Fruit fly (Drosophila melanogaster) whole organism, prepupa: ENCODE data around the gene Fer1.

Experiments used
- Blimp-1 ChIP-seq: fragments of 200-800 bp; sonication (Bioruptor generic); optimal IDR thresholded peaks from 3 replicates; lab custom pipeline; 2017; ENCODE audit warnings: missing biosample characterization, missing genetic modification characterization, mild to moderate bottlenecking, moderate library complexity, missing genetic modification reagents
- CG11762 ChIP-seq: fragments of 200-800 bp; sonication (Bioruptor generic); optimal IDR thresholded peaks from 3 replicates; lab custom pipeline; 2016; ENCODE audit warnings: missing biosample characterization, missing genetic modification characterization; ENCODE audit not compliant: insufficient read depth
- CG11902 ChIP-seq: fragments of 200-800 bp; sonication (Bioruptor generic); optimal IDR thresholded peaks from 3 replicates; lab custom pipeline; 2016; ENCODE audit warnings: missing biosample characterization, missing genetic modification characterization
- CG15336 ChIP-seq: fragments of 200-800 bp; sonication (Bioruptor generic); IDR thresholded peaks from 2 replicates; pipeline ENCODE4 v1.3.6; 2022; ENCODE audit warnings: missing biosample characterization, missing genetic modification characterization
- CG1621 ChIP-seq: fragments of 200-800 bp; sonication (Bioruptor generic); optimal IDR thresholded peaks from 3 replicates; lab custom pipeline; 2018; ENCODE audit warnings: missing biosample characterization, mild to moderate bottlenecking, missing genetic modification characterization
- CG16779 ChIP-seq: fragments of 200-800 bp; sonication (Bioruptor generic); optimal IDR thresholded peaks from 3 replicates; lab custom pipeline; 2017; ENCODE audit warnings: missing biosample characterization, mild to moderate bottlenecking, missing genetic modification characterization
- CG32006 ChIP-seq: fragments of 200-800 bp; sonication (Bioruptor generic); optimal IDR thresholded peaks from 3 replicates; lab custom pipeline; 2017; ENCODE audit warnings: missing biosample characterization, mild to moderate bottlenecking, missing genetic modification characterization
- CG34406 ChIP-seq: fragments of 200-800 bp; sonication (Bioruptor generic); optimal IDR thresholded peaks from 3 replicates; lab custom pipeline; 2016; ENCODE audit warnings: missing biosample characterization, missing genetic modification characterization
- CG6163 ChIP-seq: fragments of 200-800 bp; sonication (Bioruptor generic); IDR thresholded peaks from 3 replicates; pipeline ENCODE4 v1.3.6; 2022; ENCODE audit warnings: missing biosample characterization, missing genetic modification characterization
- CG6854 ChIP-seq: fragments of 200-800 bp; sonication (Bioruptor generic); optimal IDR thresholded peaks from 2 replicates; lab custom pipeline; 2017; ENCODE audit warnings: missing biosample characterization, mild to moderate bottlenecking, missing genetic modification characterization
- CG8319 ChIP-seq: fragments of 200-800 bp; sonication (Bioruptor generic); optimal IDR thresholded peaks from 3 replicates; lab custom pipeline; 2016; ENCODE audit warnings: missing biosample characterization, missing genetic modification characterization
- CG8632 ChIP-seq: fragments of 200-800 bp; sonication (Bioruptor generic); optimal IDR thresholded peaks from 3 replicates; lab custom pipeline; 2016; ENCODE audit warnings: missing biosample characterization, missing genetic modification characterization
- Ets96B ChIP-seq: fragments of 200-800 bp; optimal IDR thresholded peaks from 2 replicates; lab custom pipeline; 2019; ENCODE audit warnings: missing biosample characterization, mild to moderate bottlenecking, missing genetic modification characterization, moderate library complexity
- Gug ChIP-seq: fragments of 200-800 bp; sonication (Bioruptor generic); IDR thresholded peaks from 2 replicates; pipeline ENCODE4 v1.3.6; 2022; ENCODE audit warnings: missing biosample characterization, missing genetic modification characterization
- Hr38 ChIP-seq: sonication (Bioruptor generic); optimal IDR thresholded peaks from 2 replicates; lab custom pipeline; 2016; ENCODE audit warnings: missing biosample characterization, missing genetic modification characterization
- Hr39 ChIP-seq: fragments of 200-800 bp; sonication (Bioruptor generic); optimal IDR thresholded peaks from 2 replicates; lab custom pipeline; 2016; ENCODE audit warnings: missing biosample characterization, missing genetic modification characterization
- Hr4 ChIP-seq: fragments of 200-800 bp; sonication (Bioruptor generic); optimal IDR thresholded peaks from 3 replicates; lab custom pipeline; 2016; ENCODE audit warnings: missing biosample characterization, missing genetic modification characterization
- Met ChIP-seq: fragments of 200-800 bp; sonication (Bioruptor generic); optimal IDR thresholded peaks from 3 replicates; lab custom pipeline; 2016; ENCODE audit warnings: missing biosample characterization, missing genetic modification characterization
- OdsH ChIP-seq: fragments of 200-800 bp; sonication (Bioruptor generic); optimal IDR thresholded peaks from 3 replicates; lab custom pipeline; 2016; ENCODE audit warnings: missing biosample characterization, missing genetic modification characterization
- Smox ChIP-seq: fragments of 200-800 bp; sonication (Bioruptor generic); optimal IDR thresholded peaks from 3 replicates; lab custom pipeline; 2016; ENCODE audit warnings: missing biosample characterization, missing genetic modification characterization
- Sox102F ChIP-seq: fragments of 200-800 bp; sonication (Bioruptor generic); optimal IDR thresholded peaks from 2 replicates; lab custom pipeline; 2016; ENCODE audit warnings: missing biosample characterization, mild to moderate bottlenecking, missing genetic modification characterization
- Sox14 ChIP-seq: fragments of 200-800 bp; sonication (Bioruptor generic); optimal IDR thresholded peaks from 3 replicates; lab custom pipeline; 2016; ENCODE audit warnings: missing biosample characterization, missing genetic modification characterization
- achi ChIP-seq: fragments of 200-800 bp; sonication (Bioruptor generic); optimal IDR thresholded peaks from 3 replicates; lab custom pipeline; 2016; ENCODE audit warnings: missing biosample characterization, missing genetic modification characterization
- acj6 ChIP-seq: fragments of 200-800 bp; sonication (Bioruptor generic); optimal IDR thresholded peaks from 3 replicates; lab custom pipeline; 2016; ENCODE audit warnings: missing biosample characterization, missing genetic modification characterization
- cyc ChIP-seq: fragments of 200-800 bp; sonication (Bioruptor generic); optimal IDR thresholded peaks from 3 replicates; lab custom pipeline; 2016; ENCODE audit warnings: missing biosample characterization, missing genetic modification characterization
- dac ChIP-seq: fragments of 200-800 bp; sonication (Bioruptor generic); optimal IDR thresholded peaks from 2 replicates; lab custom pipeline; 2017; ENCODE audit warnings: missing biosample characterization, mild to moderate bottlenecking, missing genetic modification characterization
- esn ChIP-seq: fragments of 200-800 bp; sonication (Bioruptor generic); optimal IDR thresholded peaks from 2 replicates; lab custom pipeline; 2016; ENCODE audit warnings: missing biosample characterization, mild to moderate bottlenecking, missing genetic modification characterization, moderate library complexity
- fd59A ChIP-seq: fragments of 200-800 bp; sonication (Bioruptor generic); optimal IDR thresholded peaks from 2 replicates; lab custom pipeline; 2017; ENCODE audit warnings: missing biosample characterization, mild to moderate bottlenecking, missing genetic modification characterization, missing genetic modification reagents
- fd85E ChIP-seq: fragments of 200-800 bp; sonication (Bioruptor generic); optimal IDR thresholded peaks from 3 replicates; lab custom pipeline; 2016; ENCODE audit warnings: missing biosample characterization, missing genetic modification characterization
- fkh ChIP-seq: fragments of 200-800 bp; sonication (Bioruptor generic); optimal IDR thresholded peaks from 3 replicates; lab custom pipeline; 2017; ENCODE audit warnings: missing biosample characterization, mild to moderate bottlenecking, missing genetic modification characterization, moderate library complexity
- spab ChIP-seq: fragments of 200-800 bp; sonication (Bioruptor generic); optimal IDR thresholded peaks from 2 replicates; lab custom pipeline; 2017; ENCODE audit warnings: missing biosample characterization, mild to moderate bottlenecking, missing genetic modification characterization, missing genetic modification reagents
- svp ChIP-seq: fragments of 200-800 bp; sonication (Bioruptor generic); peaks from one replicate; lab custom pipeline; 2016; ENCODE audit warnings: missing biosample characterization, missing genetic modification characterization
- topi ChIP-seq: fragments of 200-800 bp; sonication (Bioruptor generic); optimal IDR thresholded peaks from 3 replicates; lab custom pipeline; 2016; ENCODE audit warnings: missing biosample characterization, missing genetic modification characterization

The Fer1 gene

DNA sequence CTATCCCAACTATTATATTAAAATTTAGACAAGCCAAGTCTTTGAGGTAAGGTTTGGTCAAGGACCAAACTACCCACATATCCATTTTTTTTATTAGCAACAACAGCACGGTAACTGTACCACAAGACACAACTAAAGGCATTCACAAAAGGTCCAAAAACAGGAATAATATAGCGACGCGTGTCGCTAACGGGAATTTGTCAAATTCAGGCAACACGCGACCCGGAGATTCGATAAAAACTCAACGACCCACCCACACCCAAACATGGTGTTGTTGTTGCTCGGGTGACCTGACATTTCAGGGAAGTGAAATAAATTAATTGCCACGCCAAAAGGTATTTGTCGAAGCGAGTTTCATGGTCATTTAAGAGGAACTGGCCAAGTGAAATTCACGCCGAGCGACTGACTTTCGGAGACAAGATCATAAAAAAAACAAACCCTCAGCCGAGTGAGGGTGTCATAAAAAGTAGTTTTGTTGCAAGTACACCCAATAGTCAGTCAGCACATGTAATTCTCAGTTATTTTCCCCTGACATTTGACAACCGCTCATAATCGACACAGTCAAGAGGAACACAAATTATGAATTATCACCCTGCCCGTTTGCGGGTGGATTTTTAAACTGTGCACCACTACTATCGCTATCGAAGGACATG lies 24.7 kb upstream of the Fer1 start:
- TF ChIP-seq Blimp-1 (GFP tag; lab: Kevin White, UChicago) (no peak), svp (no peak), CG11902 (GFP tag; lab: Kevin White, UChicago) (no peak), Hr38 (GFP tag; lab: Kevin White, UChicago) (no peak), Smox (GFP tag; lab: Kevin White, UChicago) (no peak), Sox14 (GFP tag; lab: Kevin White, UChicago) (no peak), CG6163 (no peak), OdsH (GFP tag; lab: Kevin White, UChicago) (no peak), fkh (no peak), CG16779 (tag; lab: Kevin White, UChicago) (no peak), CG15336 (GFP tag; lab: Robert Waterston, UW) (no peak), Hr4 (GFP tag; lab: Kevin White, UChicago) (no peak), acj6 (no peak), Gug (no peak), Met (GFP tag; lab: Kevin White, UChicago) (no peak), CG8319 (GFP tag; lab: Kevin White, UChicago) (no peak)

DNA sequence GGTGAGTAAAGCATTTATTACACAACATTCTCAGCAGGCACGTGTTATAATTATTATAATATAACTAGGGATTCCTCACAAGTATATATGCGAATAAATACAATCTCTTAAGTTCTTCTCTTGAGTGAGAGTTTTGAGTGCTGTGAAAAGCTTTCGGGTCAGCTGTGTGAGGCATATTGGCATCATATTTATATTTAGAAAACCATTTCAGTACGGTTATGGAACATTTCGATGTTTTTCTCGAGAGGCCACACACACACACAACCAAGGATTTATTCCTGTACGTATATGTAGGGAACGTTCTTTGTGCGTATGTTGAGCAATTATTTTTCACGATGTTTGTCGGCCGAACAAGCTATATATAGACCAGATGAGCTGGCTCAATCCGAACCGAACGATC lies 23.0 kb upstream of the Fer1 start:
- no peak for TF ChIP-seq fkh
- no peak for TF ChIP-seq Ets96B (tag; lab: Kevin White, UChicago)
- TF ChIP-seq CG32006 (GFP tag; lab: Kevin White, UChicago), result no peak
- no peak for TF ChIP-seq Hr4 (GFP tag; lab: Kevin White, UChicago)
- TF ChIP-seq fd59A (GFP tag; lab: Kevin White, UChicago), result no peak
- no peak for TF ChIP-seq Blimp-1 (GFP tag; lab: Kevin White, UChicago)
- no peak for TF ChIP-seq cyc
- TF ChIP-seq dac (GFP tag; lab: Kevin White, UChicago), result no peak
- TF ChIP-seq svp, result no peak
- TF ChIP-seq CG8632 (GFP tag; lab: Kevin White, UChicago), result no peak

DNA sequence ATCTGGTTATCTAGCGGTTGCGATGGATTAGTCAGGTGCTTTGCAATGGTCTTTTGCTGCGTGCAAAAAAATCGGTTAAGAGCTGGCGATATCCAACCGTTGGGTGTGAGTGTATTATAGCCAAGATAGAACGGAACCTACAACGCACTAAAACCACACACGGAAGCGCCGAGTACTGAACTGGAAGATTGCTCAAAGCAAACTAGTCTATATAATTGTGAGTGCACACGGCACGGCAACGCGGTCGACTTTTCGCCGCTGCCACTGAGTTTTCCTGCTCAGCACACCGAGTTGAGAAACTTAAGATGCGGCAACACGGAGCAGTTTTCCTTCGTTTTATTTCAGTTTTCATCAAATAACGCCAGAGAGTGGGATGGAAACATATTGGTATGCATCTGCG lies 19.5 kb upstream of the Fer1 start:
- TF ChIP-seq CG34406 (GFP tag; lab: Kevin White, UChicago) (no peak), achi (no peak), Hr39 (GFP tag; lab: Kevin White, UChicago) (no peak), Gug (no peak), fd59A (GFP tag; lab: Kevin White, UChicago) (no peak), CG6854 (GFP tag; lab: Kevin White, UChicago) (no peak), esn (GFP tag; lab: Kevin White, UChicago) (no peak), Hr4 (GFP tag; lab: Kevin White, UChicago) (no peak), spab (GFP tag; lab: Kevin White, UChicago) (no peak), CG11902 (GFP tag; lab: Kevin White, UChicago) (no peak), svp (no peak)
- TF ChIP-seq, all 60 proteins: peak for 0

DNA sequence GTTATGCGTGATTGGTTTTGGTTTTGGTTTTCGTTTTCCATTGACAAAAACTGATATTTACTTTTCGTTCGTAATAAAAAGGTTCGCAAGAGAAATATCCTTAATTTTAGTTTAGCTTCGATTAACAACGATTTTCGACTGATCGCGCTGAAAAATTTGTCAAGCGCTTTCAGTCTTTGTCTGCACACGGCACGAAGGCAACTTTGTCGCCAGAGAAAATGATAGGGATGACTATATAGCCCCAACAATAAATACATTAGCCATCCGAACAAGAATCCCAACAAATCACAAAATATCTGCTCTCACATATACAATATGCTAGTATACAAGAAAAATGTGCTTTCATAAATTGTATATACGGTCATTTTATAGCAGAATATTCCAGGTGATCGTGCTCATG lies 18.4 kb upstream of the Fer1 start, which contains the start of gene Mlp84B:
Mlp84B (minus strand) TSS at position 143 of the 400 bp plus-strand sequence.
- TF ChIP-seq Hr38 (GFP tag; lab: Kevin White, UChicago), result no peak
- no peak for TF ChIP-seq CG11762 (GFP tag; lab: Kevin White, UChicago)
- TF ChIP-seq topi (GFP tag; lab: Kevin White, UChicago), result no peak
- TF ChIP-seq Sox102F (GFP tag; lab: Kevin White, UChicago), result no peak
- TF ChIP-seq esn (GFP tag; lab: Kevin White, UChicago), result no peak
- no peak for TF ChIP-seq CG16779 (tag; lab: Kevin White, UChicago)
- TF ChIP-seq Smox (GFP tag; lab: Kevin White, UChicago), result no peak
- TF ChIP-seq CG34406 (GFP tag; lab: Kevin White, UChicago), result no peak
- TF ChIP-seq CG1621 (tag; lab: Kevin White, UChicago), result no peak
- TF ChIP-seq fd85E (GFP tag; lab: Kevin White, UChicago), result no peak
- TF ChIP-seq fkh, result no peak
- TF ChIP-seq dac (GFP tag; lab: Kevin White, UChicago), result no peak
- no peak for TF ChIP-seq Ets96B (tag; lab: Kevin White, UChicago)
